Fruit fly (Drosophila melanogaster) whole organism, pupa: ENCODE measurements around the gene CG17650.

ENCODE experiments used
- CG12605 ChIP-seq: fragments of 200-800 bp; sonication (Bioruptor generic); IDR thresholded peaks from 2 replicates; pipeline ENCODE4 v1.3.6; 2022; ENCODE audit warnings: missing biosample characterization, missing genetic modification characterization
- CG13204 ChIP-seq: fragments of 200-800 bp; sonication (Bioruptor generic); optimal IDR thresholded peaks from 2 replicates; lab custom pipeline; 2018; ENCODE audit warnings: missing biosample characterization, mild to moderate bottlenecking, missing genetic modification characterization, moderate library complexity
- CG14655 ChIP-seq: fragments of 200-800 bp; sonication (Bioruptor generic); optimal IDR thresholded peaks from 3 replicates; lab custom pipeline; 2017; ENCODE audit warnings: mild to moderate bottlenecking, missing biosample characterization, missing genetic modification reagents, missing genetic modification characterization
- CG15710 ChIP-seq: fragments of 200-800 bp; sonication (Bioruptor generic); optimal IDR thresholded peaks from 2 replicates; lab custom pipeline; 2018; ENCODE audit warnings: missing biosample characterization, mild to moderate bottlenecking, missing genetic modification characterization, moderate library complexity
- CG32121 ChIP-seq: fragments of 200-800 bp; sonication (Bioruptor generic); IDR thresholded peaks from 2 replicates; pipeline ENCODE4 v1.3.6; 2022; ENCODE audit warnings: missing biosample characterization, missing genetic modification characterization
- CG4496 ChIP-seq: fragments of 200-800 bp; sonication (Bioruptor generic); IDR thresholded peaks from 3 replicates; pipeline ENCODE4 v1.3.6; 2022; ENCODE audit warnings: missing biosample characterization, missing genetic modification characterization
- CG8301 ChIP-seq: fragments of 200-800 bp; sonication (Bioruptor generic); optimal IDR thresholded peaks from 2 replicates; lab custom pipeline; 2018; ENCODE audit warnings: missing biosample characterization, mild to moderate bottlenecking, missing genetic modification characterization
- CG9948 ChIP-seq: fragments of 200-800 bp; sonication (Bioruptor generic); optimal IDR thresholded peaks from 2 replicates; lab custom pipeline; 2018; ENCODE audit warnings: missing biosample characterization, mild to moderate bottlenecking, missing genetic modification characterization, moderate library complexity
- D1 ChIP-seq: fragments of 200-800 bp; sonication (Bioruptor generic); optimal IDR thresholded peaks from 2 replicates; lab custom pipeline; 2018; ENCODE audit warnings: missing biosample characterization, mild to moderate bottlenecking, missing genetic modification characterization, moderate library complexity
- EcR ChIP-seq: fragments of 200-800 bp; sonication (Bioruptor generic); optimal IDR thresholded peaks from 3 replicates; lab custom pipeline; 2019; ENCODE audit warnings: missing biosample characterization, missing genetic modification characterization, mild to moderate bottlenecking, moderate library complexity, missing genetic modification reagents
- Ets98B ChIP-seq: fragments of 200-800 bp; sonication (Bioruptor generic); IDR thresholded peaks from 2 replicates; pipeline ENCODE4 v1.3.6; 2022; ENCODE audit warnings: missing biosample characterization, missing genetic modification characterization
- Pif1B ChIP-seq: fragments of 200-800 bp; sonication (Bioruptor generic); optimal IDR thresholded peaks from 3 replicates; lab custom pipeline; 2016; ENCODE audit warnings: missing biosample characterization, missing genetic modification characterization
- gl ChIP-seq: fragments of 200-800 bp; sonication (Bioruptor generic); optimal IDR thresholded peaks from 2 replicates; lab custom pipeline; 2018; ENCODE audit warnings: missing biosample characterization, mild to moderate bottlenecking, missing genetic modification characterization
- rn ChIP-seq: fragments of 200-800 bp; sonication (Bioruptor generic); IDR thresholded peaks from 2 replicates; pipeline ENCODE4 v1.3.6; 2022; ENCODE audit warnings: missing biosample characterization, missing genetic modification characterization

- TF ChIP-seq Ets98B (no peak), EcR (no peak), CG15710 (tag; lab: Kevin White, UChicago) (no peak), rn (GFP tag; lab: Robert Waterston, UW) (no peak), Pif1B (GFP tag; lab: Kevin White, UChicago) (no peak), gl (tag; lab: Kevin White, UChicago) (no peak), CG13204 (no peak), CG8301 (no peak), D1 (tag; lab: Kevin White, UChicago) (no peak), CG4496 (no peak), CG9948 (tag; lab: Kevin White, UChicago) (no peak), CG12605 (no peak), CG14655 (no peak), CG32121 (GFP tag; lab: Robert Waterston, UW) (no peak)
These were observed 34.3 kb upstream of the CG17650 start, which contains the start of gene Gr22b for dm6 chr2L:1793168-1793567.
